Fruit fly (Drosophila melanogaster): Measurements from ENCODE around the gene GILT3.

DNA sequence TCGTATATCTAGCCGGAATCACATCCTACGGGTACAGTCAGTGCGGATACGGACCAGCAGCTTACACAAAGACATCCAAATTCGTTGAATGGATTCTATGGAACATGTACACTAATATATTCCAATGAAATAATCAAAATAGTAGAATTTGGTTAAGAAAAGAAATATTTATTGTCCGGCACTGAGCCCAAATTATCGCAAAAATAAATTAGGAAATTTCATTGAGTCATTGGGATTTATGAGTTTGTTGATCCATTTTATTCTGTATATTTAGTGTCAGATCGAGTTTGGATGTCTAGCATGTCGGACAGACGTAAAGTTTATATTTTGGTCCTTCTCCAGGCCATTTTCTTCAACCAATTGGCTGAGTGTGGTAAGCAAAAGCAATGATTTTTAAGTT lies 6.6 kb downstream of the GILT3 start, which contains the start of gene CG18754:
- no peak for TF ChIP-seq CTCF (optimal IDR thresholded peaks at IDR 0.05)
- no peak for TF ChIP-seq CG8478 (optimal IDR thresholded peaks at IDR 0.05)
